Worm (Caenorhabditis elegans) whole organism, young adult: ENCODE data around the gene Y67D2.2.

Source experiments
- B0336.3 ChIP-seq: fragments of 200-800 bp; sonication (Bioruptor generic); IDR thresholded peaks from 2 replicates; pipeline ENCODE4 v1.3.6; 2022; ENCODE audit warnings: missing genetic modification characterization, missing compliant biosample characterization
- C17E4.6 ChIP-seq: fragments of 200-800 bp; sonication (Bioruptor generic); IDR thresholded peaks from 2 replicates; pipeline ENCODE4 v1.3.6; 2022; ENCODE audit warnings: missing genetic modification reagents, missing genetic modification characterization, missing compliant biosample characterization
- F33H1.4 ChIP-seq: fragments of 200-800 bp; sonication (Bioruptor generic); IDR thresholded peaks from 2 replicates; pipeline ENCODE4 v1.3.6; 2022; ENCODE audit warnings: missing genetic modification reagents, missing genetic modification characterization, missing compliant biosample characterization
- F39B2.1 ChIP-seq: fragments of 200-800 bp; sonication (Bioruptor generic); IDR thresholded peaks from 2 replicates; pipeline ENCODE4 v1.3.6; 2022; ENCODE audit warnings: missing genetic modification reagents, missing genetic modification characterization, missing compliant biosample characterization
- K11D2.4 ChIP-seq: fragments of 200-800 bp; sonication (Bioruptor generic); IDR thresholded peaks from 2 replicates; pipeline ENCODE4 v1.3.6; 2022; ENCODE audit warnings: missing genetic modification reagents, missing genetic modification characterization, missing compliant biosample characterization
- T26A5.8 ChIP-seq: sonication (generic microtip); optimal IDR thresholded peaks from 2 replicates; lab custom pipeline; 2016; ENCODE audit warnings: missing genetic modification characterization, missing compliant biosample characterization
- Y53G8AR.9 ChIP-seq: fragments of 200-800 bp; sonication (Bioruptor generic); conservative IDR thresholded peaks from 2 replicates; pipeline ENCODE4 v1.3.6; 2022; ENCODE audit warnings: missing genetic modification reagents, missing genetic modification characterization, missing compliant biosample characterization
- aptf-2 ChIP-seq: fragments of 200-800 bp; sonication (Bioruptor generic); conservative IDR thresholded peaks from 2 replicates; pipeline ENCODE4 v1.3.6; 2022; ENCODE audit warnings: missing genetic modification reagents, missing genetic modification characterization, missing compliant biosample characterization
- atf-7 ChIP-seq: sonication (generic microtip); optimal IDR thresholded peaks from 2 replicates; lab custom pipeline; 2017; ENCODE audit warnings: mild to moderate bottlenecking, missing genetic modification characterization, missing compliant biosample characterization
- attf-6 ChIP-seq: fragments of 200-800 bp; sonication (Bioruptor generic); IDR thresholded peaks from 2 replicates; pipeline ENCODE4 v1.3.6; 2022; ENCODE audit warnings: missing genetic modification reagents, missing genetic modification characterization, missing compliant biosample characterization
- bed-2 ChIP-seq: fragments of 200-800 bp; sonication (Bioruptor generic); IDR thresholded peaks from 2 replicates; pipeline ENCODE4 v1.3.6; 2022; ENCODE audit warnings: missing genetic modification reagents, missing genetic modification characterization, missing compliant biosample characterization
- ceh-100 ChIP-seq: fragments of 200-800 bp; sonication (Bioruptor generic); IDR thresholded peaks from 2 replicates; pipeline ENCODE4 v1.3.6; 2022; ENCODE audit warnings: missing genetic modification reagents, missing genetic modification characterization, missing compliant biosample characterization
- ceh-91 ChIP-seq: fragments of 200-800 bp; sonication (Bioruptor generic); IDR thresholded peaks from 2 replicates; pipeline ENCODE4 v1.3.6; 2022; ENCODE audit warnings: missing genetic modification reagents, missing genetic modification characterization, missing compliant biosample characterization
- dpff-1 ChIP-seq: sonication (generic microtip); optimal IDR thresholded peaks from 2 replicates; lab custom pipeline; 2017; ENCODE audit warnings: mild to moderate bottlenecking, missing genetic modification characterization, missing compliant biosample characterization
- efl-1 ChIP-seq: fragments of 150-350 bp; optimal IDR thresholded peaks from 2 replicates; lab custom pipeline; 2014; ENCODE audit warnings: missing biosample characterization, missing genetic modification reagents, missing genetic modification characterization
- ekl-4 ChIP-seq: fragments of 200-800 bp; sonication (Bioruptor generic); IDR thresholded peaks from 2 replicates; pipeline ENCODE4 v1.3.6; 2022; ENCODE audit warnings: missing genetic modification reagents, missing genetic modification characterization, missing compliant biosample characterization
- hlh-26 ChIP-seq: fragments of 200-800 bp; sonication (Bioruptor generic); conservative IDR thresholded peaks from 2 replicates; pipeline ENCODE4 v1.3.6; 2022; ENCODE audit warnings: missing genetic modification reagents, missing genetic modification characterization, missing compliant biosample characterization
- hrde-1 ChIP-seq: sonication (generic microtip); optimal IDR thresholded peaks from 2 replicates; lab custom pipeline; 2016; ENCODE audit warnings: missing genetic modification characterization, mild to moderate bottlenecking, missing compliant biosample characterization, moderate library complexity, missing genotype, missing genetic modification reagents, borderline replicate concordance
- hsf-1 ChIP-seq: fragments of 200-800 bp; sonication (Bioruptor generic); IDR thresholded peaks from 2 replicates; pipeline ENCODE4 v1.3.6; 2022; ENCODE audit warnings: missing genetic modification reagents, missing genetic modification characterization, missing compliant biosample characterization
- let-526 ChIP-seq: fragments of 200-800 bp; sonication (Bioruptor generic); IDR thresholded peaks from 2 replicates; pipeline ENCODE4 v1.3.6; 2022; ENCODE audit warnings: missing genetic modification reagents, missing genetic modification characterization, missing compliant biosample characterization
- madf-3 ChIP-seq: fragments of 200-800 bp; sonication (Bioruptor generic); IDR thresholded peaks from 2 replicates; pipeline ENCODE4 v1.3.6; 2022; ENCODE audit warnings: missing genetic modification reagents, missing genetic modification characterization, missing compliant biosample characterization
- madf-6 ChIP-seq: fragments of 200-800 bp; sonication (Bioruptor generic); IDR thresholded peaks from 2 replicates; pipeline ENCODE4 v1.3.6; 2022; ENCODE audit warnings: missing genetic modification reagents, missing genetic modification characterization, missing compliant biosample characterization
- madf-8 ChIP-seq: fragments of 200-800 bp; sonication (Bioruptor generic); conservative IDR thresholded peaks from 2 replicates; pipeline ENCODE4 v1.3.6; 2022; ENCODE audit warnings: missing genetic modification reagents, missing genetic modification characterization, missing compliant biosample characterization
- mcd-1 ChIP-seq: fragments of 200-800 bp; sonication (Bioruptor generic); IDR thresholded peaks from 2 replicates; pipeline ENCODE4 v1.3.6; 2022; ENCODE audit warnings: missing genetic modification reagents, missing genetic modification characterization, missing compliant biosample characterization
- mel-28 ChIP-seq: sonication (generic microtip); optimal IDR thresholded peaks from 2 replicates; lab custom pipeline; 2016; ENCODE audit warnings: borderline replicate concordance, mild to moderate bottlenecking, missing genetic modification characterization, missing compliant biosample characterization
- mes-4 ChIP-seq: sonication (generic microtip); optimal IDR thresholded peaks from 2 replicates; lab custom pipeline; 2016; ENCODE audit warnings: missing genotype, missing genetic modification characterization, missing compliant biosample characterization
- nfyb-1 ChIP-seq: fragments of 200-800 bp; sonication (Bioruptor generic); IDR thresholded peaks from 2 replicates; pipeline ENCODE4 v1.3.6; 2022; ENCODE audit warnings: missing genetic modification reagents, missing genetic modification characterization, missing compliant biosample characterization
- nhr-120 ChIP-seq: fragments of 200-800 bp; sonication (Bioruptor generic); IDR thresholded peaks from 2 replicates; pipeline ENCODE4 v1.3.6; 2022; ENCODE audit warnings: missing genetic modification characterization, missing compliant biosample characterization
- nhr-179 ChIP-seq: sonication (generic microtip); optimal IDR thresholded peaks from 2 replicates; lab custom pipeline; 2016; ENCODE audit warnings: mild to moderate bottlenecking, missing genetic modification characterization, missing compliant biosample characterization
- rcor-1 ChIP-seq: fragments of 200-800 bp; sonication (Bioruptor generic); IDR thresholded peaks from 2 replicates; pipeline ENCODE4 v1.3.6; 2022; ENCODE audit warnings: missing genetic modification reagents, missing genetic modification characterization, missing compliant biosample characterization
- rec-8 ChIP-seq, 2 experiments: sonication (generic microtip); optimal IDR thresholded peaks; 2 replicates each; lab custom pipeline; 2016; ENCODE audit warnings: mild to moderate bottlenecking in 2 of 2, missing genetic modification characterization in 2 of 2, missing genetic modification reagents in 2 of 2, missing genotype in 2 of 2, missing biosample characterization in 1 of 2, missing compliant biosample characterization in 1 of 2, moderate library complexity in 1 of 2
- sea-2 ChIP-seq: fragments of 200-800 bp; sonication (Bioruptor generic); IDR thresholded peaks from 2 replicates; pipeline ENCODE4 v1.3.6; 2022; ENCODE audit warnings: missing genetic modification characterization, missing compliant biosample characterization
- snpc-1.1 ChIP-seq: sonication (generic microtip); optimal IDR thresholded peaks from 2 replicates; lab custom pipeline; 2017; ENCODE audit warnings: missing genetic modification characterization, mild to moderate bottlenecking, missing compliant biosample characterization, antibody characterized with exemption, moderate library complexity, missing genotype, missing genetic modification reagents; ENCODE audit not compliant: insufficient read depth
- snpc-3.4 ChIP-seq: sonication (generic microtip); optimal IDR thresholded peaks from 2 replicates; lab custom pipeline; 2017; ENCODE audit warnings: missing genetic modification characterization, mild to moderate bottlenecking, missing compliant biosample characterization, antibody characterized with exemption, moderate library complexity, missing genotype, missing genetic modification reagents
- somi-1 ChIP-seq: fragments of 200-800 bp; sonication (Bioruptor generic); optimal IDR thresholded peaks from 2 replicates; lab custom pipeline; 2018; ENCODE audit warnings: mild to moderate bottlenecking, missing genetic modification characterization, missing compliant biosample characterization
- unc-62 ChIP-seq: fragments of 150-350 bp; optimal IDR thresholded peaks from 2 replicates; lab custom pipeline; 2014; ENCODE audit warnings: missing biosample characterization, missing genetic modification reagents, missing genetic modification characterization
- xnd-1 ChIP-seq: sonication (generic microtip); optimal IDR thresholded peaks from 2 replicates; lab custom pipeline; 2016; ENCODE audit warnings: missing genotype, missing genetic modification reagents, missing genetic modification characterization, missing compliant biosample characterization
- zfh-2 ChIP-seq: fragments of 200-800 bp; sonication (Bioruptor generic); conservative IDR thresholded peaks from 2 replicates; pipeline ENCODE4 v1.3.6; 2022; ENCODE audit warnings: missing genetic modification reagents, missing genetic modification characterization, missing compliant biosample characterization
- zim-3 ChIP-seq: sonication (generic microtip); optimal IDR thresholded peaks from 2 replicates; lab custom pipeline; 2017; ENCODE audit warnings: mild to moderate bottlenecking, missing genetic modification characterization, moderate library complexity, missing compliant biosample characterization
- ztf-26 ChIP-seq: sonication (generic microtip); optimal IDR thresholded peaks from 2 replicates; lab custom pipeline; 2017; ENCODE audit warnings: missing genetic modification characterization, missing compliant biosample characterization

Y67D2.2 gene

ce11 chrIII:1610938-1611337, 52.3 kb downstream of the Y67D2.2 start:
- TF ChIP-seq somi-1 (GFP tag; lab: Kevin White, UChicago) (no peak), mcd-1 (peak; percentile 27; the same call in 1 of the 2 replicates)

- TF ChIP-seq nfyb-1 (no peak), efl-1 (GFP tag; lab: Kevin White, UChicago) (peak; percentile 75), ekl-4 (0 out of 2 replicates have a peak, but pooled peaks have one; percentile 14), madf-8 (peak; percentile 59), dpff-1 (no peak), zfh-2 (peak; percentile 62; the same call in 1 of the 2 replicates), madf-3 (GFP tag; lab: Robert Waterston, UW) (0 out of 2 replicates have a peak, but pooled peaks have one; percentile 54), hsf-1 (peak; percentile 68), madf-6 (peak; percentile 85), rec-8 (tag; optimal IDR thresholded peaks at IDR 0.05; lab: Kevin White, UChicago) (no peak), ceh-91 (GFP tag; lab: Robert Waterston, UW) (0 out of 2 replicates have a peak, but pooled peaks have one; percentile 26), C17E4.6 (GFP tag; lab: Robert Waterston, UW) (0 out of 2 replicates have a peak, but pooled peaks have one; percentile 24)
Observed at ce11 chrIII:1612974-1613568, 54.5 kb downstream of the Y67D2.2 start.

ce11 chrIII:1613933-1614332, 55.3 kb downstream of the Y67D2.2 start, which contains the start of gene Y22D7AL.9:
TSS of gene Y22D7AL.9 (minus strand) at chrIII:1614033.
- TF ChIP-seq C17E4.6 (GFP tag; lab: Robert Waterston, UW) (no peak), hlh-26 (GFP tag; lab: Robert Waterston, UW) (no peak), attf-6 (no peak), ekl-4 (no peak), nhr-120 (no peak), atf-7 (no peak), bed-2 (GFP tag; lab: Robert Waterston, UW) (no peak), zim-3 (no peak), hrde-1 (tag; lab: Kevin White, UChicago) (no peak), K11D2.4 (GFP tag; lab: Robert Waterston, UW) (no peak), snpc-3.4 (tag; lab: Kevin White, UChicago) (no peak), rcor-1 (GFP tag; lab: Robert Waterston, UW) (no peak)

- TF ChIP-seq F39B2.1 (GFP tag; lab: Robert Waterston, UW) (no peak), let-526 (GFP tag; lab: Robert Waterston, UW) (no peak), Y53G8AR.9 (GFP tag; lab: Robert Waterston, UW) (no peak), unc-62 (GFP tag; lab: Kevin White, UChicago) (no peak), ztf-26 (no peak), hrde-1 (tag; lab: Kevin White, UChicago) (no peak), zfh-2 (no peak), F33H1.4 (GFP tag; lab: Robert Waterston, UW) (no peak), atf-7 (no peak), snpc-1.1 (tag; lab: Kevin White, UChicago) (no peak), B0336.3 (GFP tag; lab: Robert Waterston, UW) (no peak), efl-1 (GFP tag; lab: Kevin White, UChicago) (no peak), mel-28 (tag; lab: Kevin White, UChicago) (no peak), ceh-100 (GFP tag; lab: Robert Waterston, UW) (no peak), nhr-179 (tag; lab: Kevin White, UChicago) (no peak), mes-4 (tag; lab: Kevin White, UChicago) (no peak), aptf-2 (no peak), xnd-1 (tag; lab: Kevin White, UChicago) (no peak), T26A5.8 (no peak), sea-2 (GFP tag; lab: Robert Waterston, UW) (no peak)
- TF ChIP-seq, all 124 proteins: peak for 0
Observed at ce11 chrIII:1614412-1614811, 55.8 kb downstream of the Y67D2.2 start.
